Fruit fly (Drosophila melanogaster) ovary, adult (tissue): ENCODE data around the gene Polr1H.

Experiments
- CG17801 ChIP-seq: fragments of 200-800 bp; optimal IDR thresholded peaks from 2 replicates; lab custom pipeline; 2019; ENCODE audit warnings: missing biosample characterization, mild to moderate bottlenecking, missing genetic modification characterization, moderate library complexity; ENCODE audit not compliant: partially characterized antibody

Polr1H gene

dm6 chr3R:21781448-21781847 lies 3.8 kb upstream of the Polr1H start:
- TF ChIP-seq CG17801 (GFP tag; lab: Kevin White, UChicago): no peak

- no peak for TF ChIP-seq CG17801 (GFP tag; lab: Kevin White, UChicago)
Measured at dm6 chr3R:21780086-21780485, 2.4 kb upstream of the Polr1H start.

dm6 chr3R:21775766-21776165 lies 1.9 kb downstream of the Polr1H start, which contains the start of the genes GABA-B-R2 and CG6800:
TSS of gene GABA-B-R2 (minus strand) at chr3R:21775840.
TSS of gene CG6800 (plus strand) at chr3R:21776138.
- TF ChIP-seq CG17801 (GFP tag; lab: Kevin White, UChicago): no peak

- no peak for TF ChIP-seq CG17801 (GFP tag; lab: Kevin White, UChicago)
Measured at dm6 chr3R:21769218-21769617, 8.4 kb downstream of the Polr1H start, which contains the start of gene Burs. TSS of gene Burs (plus strand) at chr3R:21769518.

dm6 chr3R:21758145-21758856 lies 19.3 kb downstream of the Polr1H start, which contains the start of gene CG42335:
TSS of gene CG42335 (plus strand) at chr3R:21758764.
- no peak for TF ChIP-seq CG17801 (GFP tag; lab: Kevin White, UChicago)

- TF ChIP-seq CG17801 (GFP tag; lab: Kevin White, UChicago): no peak
Measured at dm6 chr3R:21757550-21757949, 20.1 kb downstream of the Polr1H start.

dm6 chr3R:21753974-21754373 lies 23.7 kb downstream of the Polr1H start, which contains the start of gene CG31198:
TSS of gene CG31198 (plus strand) at chr3R:21754324.
- no peak for TF ChIP-seq CG17801 (GFP tag; lab: Kevin White, UChicago)

- no peak for TF ChIP-seq CG17801 (GFP tag; lab: Kevin White, UChicago)
Measured at dm6 chr3R:21753099-21753498, 24.5 kb downstream of the Polr1H start.

dm6 chr3R:21748954-21749920 lies 28.4 kb downstream of the Polr1H start, which contains the start of gene CG31233:
TSS of gene CG31233 (plus strand) at chr3R:21749853.
- TF ChIP-seq CG17801 (GFP tag; lab: Kevin White, UChicago): no peak

- no peak for TF ChIP-seq CG17801 (GFP tag; lab: Kevin White, UChicago)
Measured at dm6 chr3R:21745887-21746286, 31.8 kb downstream of the Polr1H start.

- TF ChIP-seq CG17801 (GFP tag; lab: Kevin White, UChicago): no peak
Measured at dm6 chr3R:21744988-21745387, 32.7 kb downstream of the Polr1H start, which contains the start of gene CG31343. TSS of gene CG31343 (plus strand) at chr3R:21745266.

- TF ChIP-seq CG17801 (GFP tag; lab: Kevin White, UChicago): no peak
Measured at dm6 chr3R:21740766-21741350, 36.8 kb downstream of the Polr1H start.

- no peak for TF ChIP-seq CG17801 (GFP tag; lab: Kevin White, UChicago)
Measured at dm6 chr3R:21739750-21740319, 37.8 kb downstream of the Polr1H start, which contains the start of gene CG5849. TSS of gene CG5849 (plus strand) at chr3R:21740105.

dm6 chr3R:21739010-21739409 lies 38.6 kb downstream of the Polr1H start, which contains the start of gene CG34034:
TSS of gene CG34034 (minus strand) at chr3R:21739110.
- no peak for TF ChIP-seq CG17801 (GFP tag; lab: Kevin White, UChicago)
